Fruit fly (Drosophila melanogaster) whole organism, embryonic: ENCODE measurements around the gene nAChRalpha6.

ENCODE experiments used
- ATbp ChIP-seq: fragments of 200-800 bp; sonication (Bioruptor generic); optimal IDR thresholded peaks from 2 replicates; lab custom pipeline; 2017; ENCODE audit warnings: missing biosample characterization, mild to moderate bottlenecking, missing genetic modification characterization, missing genetic modification reagents
- BtbVII ChIP-seq: fragments of 200-800 bp; sonication (Bioruptor generic); optimal IDR thresholded peaks from 3 replicates; lab custom pipeline; 2017; ENCODE audit warnings: missing biosample characterization, mild to moderate bottlenecking, missing genetic modification characterization
- CG10366 ChIP-seq: fragments of 200-800 bp; sonication (Bioruptor generic); IDR thresholded peaks from 2 replicates; pipeline ENCODE4 v1.3.6; 2022; ENCODE audit warnings: missing biosample characterization, missing genetic modification characterization
- CG11247 ChIP-seq: fragments of 200-800 bp; sonication (Bioruptor generic); IDR thresholded peaks from 2 replicates; pipeline ENCODE4 v1.3.6; 2022; ENCODE audit warnings: missing biosample characterization, missing genetic modification characterization
- CG11456 ChIP-seq: fragments of 200-800 bp; sonication (Bioruptor generic); IDR thresholded peaks from 3 replicates; pipeline ENCODE4 v1.3.6; 2022; ENCODE audit warnings: missing biosample characterization, missing genetic modification characterization
- CG1233 ChIP-seq: fragments of 200-800 bp; sonication (Bioruptor generic); optimal IDR thresholded peaks from 4 replicates; lab custom pipeline; 2018; ENCODE audit warnings: missing biosample characterization, mild to moderate bottlenecking, missing genetic modification characterization
- CG12659 ChIP-seq: fragments of 200-800 bp; sonication (Bioruptor generic); optimal IDR thresholded peaks from 3 replicates; lab custom pipeline; 2017; ENCODE audit warnings: mild to moderate bottlenecking, missing biosample characterization, missing genetic modification reagents, missing genetic modification characterization
- CG13424 ChIP-seq: fragments of 200-800 bp; sonication (Bioruptor generic); optimal IDR thresholded peaks from 2 replicates; lab custom pipeline; 2019; ENCODE audit warnings: missing biosample characterization, mild to moderate bottlenecking, missing genetic modification characterization, moderate library complexity
- CG16779 ChIP-seq: fragments of 200-800 bp; sonication (Bioruptor generic); IDR thresholded peaks from 2 replicates; pipeline ENCODE4 v1.3.6; 2022; ENCODE audit warnings: missing biosample characterization, missing genetic modification characterization
- CG17186 ChIP-seq: fragments of 200-800 bp; sonication (Bioruptor generic); optimal IDR thresholded peaks from 3 replicates; lab custom pipeline; 2017; ENCODE audit warnings: missing biosample characterization, missing genetic modification reagents, missing genetic modification characterization
- CG17359 ChIP-seq: fragments of 200-800 bp; sonication (Bioruptor generic); optimal IDR thresholded peaks from 3 replicates; lab custom pipeline; 2018; ENCODE audit warnings: missing biosample characterization, mild to moderate bottlenecking, missing genetic modification characterization, moderate library complexity
- CG18262 ChIP-seq: fragments of 200-800 bp; optimal IDR thresholded peaks from 3 replicates; lab custom pipeline; 2019; ENCODE audit warnings: missing biosample characterization, mild to moderate bottlenecking, missing genetic modification characterization, moderate library complexity
- CG2116 ChIP-seq: fragments of 200-800 bp; sonication (Bioruptor generic); optimal IDR thresholded peaks from 3 replicates; lab custom pipeline; 2018; ENCODE audit warnings: missing biosample characterization, mild to moderate bottlenecking, missing genetic modification characterization
- CG2712 ChIP-seq: fragments of 200-800 bp; optimal IDR thresholded peaks from 3 replicates; lab custom pipeline; 2019; ENCODE audit warnings: missing biosample characterization, mild to moderate bottlenecking, missing genetic modification characterization, moderate library complexity
- CG2875 ChIP-seq: fragments of 200-800 bp; sonication (Bioruptor generic); optimal IDR thresholded peaks from 2 replicates; lab custom pipeline; 2017; ENCODE audit warnings: missing biosample characterization, mild to moderate bottlenecking, missing genetic modification characterization, missing genetic modification reagents
- CG3407 ChIP-seq: fragments of 200-800 bp; sonication (Bioruptor generic); optimal IDR thresholded peaks from 2 replicates; lab custom pipeline; 2018; ENCODE audit warnings: missing biosample characterization, mild to moderate bottlenecking, missing genetic modification characterization
- CG3847 ChIP-seq: fragments of 200-800 bp; sonication (Bioruptor generic); IDR thresholded peaks from 2 replicates; pipeline ENCODE4 v1.3.6; 2022; ENCODE audit warnings: missing biosample characterization, missing genetic modification characterization
- CG6175 ChIP-seq: fragments of 200-800 bp; sonication (Bioruptor generic); IDR thresholded peaks from 3 replicates; pipeline ENCODE4 v1.3.6; 2022; ENCODE audit warnings: missing biosample characterization, missing genetic modification characterization
- CG7372 ChIP-seq: fragments of 200-800 bp; sonication (Bioruptor generic); IDR thresholded peaks from 2 replicates; pipeline ENCODE4 v1.3.6; 2022; ENCODE audit warnings: missing biosample characterization, missing genetic modification characterization
- CHES-1-like ChIP-seq: fragments of 200-800 bp; sonication (Bioruptor generic); optimal IDR thresholded peaks from 2 replicates; lab custom pipeline; 2016; ENCODE audit warnings: missing biosample characterization, missing genetic modification characterization
- CoRest ChIP-seq: fragments of 200-800 bp; sonication (Bioruptor generic); optimal IDR thresholded peaks from 3 replicates; lab custom pipeline; 2018; ENCODE audit warnings: missing biosample characterization, mild to moderate bottlenecking, missing genetic modification characterization, moderate library complexity
- E2f1 ChIP-seq: fragments of 200-800 bp; sonication (Bioruptor generic); IDR thresholded peaks from 2 replicates; pipeline ENCODE4 v1.3.6; 2022; ENCODE audit warnings: missing biosample characterization, missing genetic modification characterization
- Eip74EF ChIP-seq, 2 experiments: fragments of 200-800 bp in 1 of 2; fragments of >200 bp in 1 of 2; sonication (Bioruptor generic) in 1 of 2; optimal IDR thresholded peaks; 2 replicates each; lab custom pipeline; 2017 to 2019; ENCODE audit warnings: missing biosample characterization in 2 of 2, missing genetic modification characterization in 2 of 2, mild to moderate bottlenecking in 1 of 2, moderate library complexity in 1 of 2
- Ets97D ChIP-seq: fragments of 200-800 bp; sonication (Bioruptor generic); optimal IDR thresholded peaks from 3 replicates; lab custom pipeline; 2016; ENCODE audit warnings: missing biosample characterization, missing genetic modification characterization
- HLH54F ChIP-seq: fragments of 200-800 bp; sonication (Bioruptor generic); optimal IDR thresholded peaks from 3 replicates; lab custom pipeline; 2016; ENCODE audit warnings: missing biosample characterization, missing genetic modification characterization
- Hey ChIP-seq: fragments of 200-800 bp; sonication (Bioruptor generic); optimal IDR thresholded peaks from 3 replicates; lab custom pipeline; 2018; ENCODE audit warnings: missing biosample characterization, mild to moderate bottlenecking, missing genetic modification characterization
- Mad ChIP-seq: fragments of 200-800 bp; sonication (Bioruptor generic); optimal IDR thresholded peaks from 2 replicates; lab custom pipeline; 2016; ENCODE audit warnings: missing biosample characterization, missing genetic modification characterization
- NfI ChIP-seq: fragments of 200-800 bp; sonication (Bioruptor generic); optimal IDR thresholded peaks from 3 replicates; lab custom pipeline; 2018; ENCODE audit warnings: missing biosample characterization, mild to moderate bottlenecking, missing genetic modification characterization, moderate library complexity
- bowl ChIP-seq: fragments of 200-800 bp; sonication (Bioruptor generic); IDR thresholded peaks from 2 replicates; pipeline ENCODE4 v1.3.6; 2022; ENCODE audit warnings: missing biosample characterization, missing genetic modification characterization
- chm ChIP-seq: fragments of 200-800 bp; sonication (Bioruptor generic); IDR thresholded peaks from 2 replicates; pipeline ENCODE4 v1.3.6; 2022; ENCODE audit warnings: missing biosample characterization, missing genetic modification characterization
- ems ChIP-seq: fragments of 200-800 bp; sonication (Bioruptor generic); optimal IDR thresholded peaks from 3 replicates; lab custom pipeline; 2016; ENCODE audit warnings: missing biosample characterization, missing genetic modification characterization
- gem ChIP-seq: fragments of 200-800 bp; sonication (Bioruptor generic); optimal IDR thresholded peaks from 2 replicates; lab custom pipeline; 2019; ENCODE audit warnings: missing biosample characterization, mild to moderate bottlenecking, missing genetic modification characterization, moderate library complexity
- grau ChIP-seq: fragments of 200-800 bp; optimal IDR thresholded peaks from 3 replicates; lab custom pipeline; 2019; ENCODE audit warnings: missing biosample characterization, mild to moderate bottlenecking, missing genetic modification characterization, moderate library complexity
- hth ChIP-seq: fragments of >200 bp; optimal IDR thresholded peaks from 2 replicates; lab custom pipeline; 2017; ENCODE audit warnings: inconsistent platforms
- klu ChIP-seq: fragments of 200-800 bp; sonication (Bioruptor generic); IDR thresholded peaks from 2 replicates; pipeline ENCODE4 v1.3.6; 2022; ENCODE audit warnings: missing biosample characterization, missing genetic modification characterization
- maf-S ChIP-seq: fragments of 200-800 bp; sonication (Bioruptor generic); optimal IDR thresholded peaks from 2 replicates; lab custom pipeline; 2016; ENCODE audit warnings: missing biosample characterization, missing genetic modification characterization
- mam ChIP-seq: fragments of 200-800 bp; sonication (Bioruptor generic); optimal IDR thresholded peaks from 3 replicates; lab custom pipeline; 2016; ENCODE audit warnings: missing biosample characterization, missing genetic modification characterization
- pzg ChIP-seq: fragments of 200-800 bp; sonication (Bioruptor generic); optimal IDR thresholded peaks from 3 replicates; lab custom pipeline; 2018; ENCODE audit warnings: missing biosample characterization, mild to moderate bottlenecking, missing genetic modification characterization, moderate library complexity
- repo ChIP-seq: fragments of 200-800 bp; sonication (Bioruptor generic); optimal IDR thresholded peaks from 2 replicates; lab custom pipeline; 2016; ENCODE audit warnings: missing biosample characterization, missing genetic modification characterization
- row ChIP-seq: fragments of 200-800 bp; sonication (Bioruptor generic); IDR thresholded peaks from 3 replicates; pipeline ENCODE4 v1.3.6; 2022; ENCODE audit warnings: missing biosample characterization, missing genetic modification characterization
- run ChIP-seq: fragments of 200-800 bp; sonication (Bioruptor generic); optimal IDR thresholded peaks from 3 replicates; lab custom pipeline; 2018; ENCODE audit warnings: missing biosample characterization, mild to moderate bottlenecking, missing genetic modification characterization
- scrt ChIP-seq: fragments of 200-800 bp; sonication (Bioruptor generic); optimal IDR thresholded peaks from 2 replicates; lab custom pipeline; 2018; ENCODE audit warnings: missing biosample characterization, mild to moderate bottlenecking, missing genetic modification characterization, moderate library complexity
- sens-2 ChIP-seq: fragments of 200-800 bp; sonication (Bioruptor generic); IDR thresholded peaks from 2 replicates; pipeline ENCODE4 v1.3.6; 2022; ENCODE audit warnings: missing biosample characterization, missing genetic modification characterization
- slbo ChIP-seq: fragments of 200-800 bp; sonication (Bioruptor generic); IDR thresholded peaks from 2 replicates; pipeline ENCODE4 v1.3.6; 2022; ENCODE audit warnings: missing biosample characterization, missing genetic modification characterization
- tap ChIP-seq: fragments of 200-800 bp; optimal IDR thresholded peaks from 3 replicates; lab custom pipeline; 2019; ENCODE audit warnings: missing biosample characterization, mild to moderate bottlenecking, missing genetic modification characterization, moderate library complexity
- tin ChIP-seq: fragments of 200-800 bp; sonication (Bioruptor generic); optimal IDR thresholded peaks from 3 replicates; lab custom pipeline; 2016; ENCODE audit warnings: missing biosample characterization, missing genetic modification characterization
- ttk ChIP-seq: fragments of 200-800 bp; sonication (Bioruptor generic); IDR thresholded peaks from 2 replicates; pipeline ENCODE4 v2.1.2; 2022; ENCODE audit warnings: missing biosample characterization, missing genetic modification characterization
- tx ChIP-seq: fragments of 200-800 bp; sonication (Bioruptor generic); optimal IDR thresholded peaks from 2 replicates; lab custom pipeline; 2016; ENCODE audit warnings: missing biosample characterization, missing genetic modification characterization
- zfh2 ChIP-seq: fragments of 200-800 bp; sonication (Bioruptor generic); optimal IDR thresholded peaks from 2 replicates; lab custom pipeline; 2016; ENCODE audit warnings: missing biosample characterization, missing genetic modification characterization

nAChRalpha6 gene

DNA sequence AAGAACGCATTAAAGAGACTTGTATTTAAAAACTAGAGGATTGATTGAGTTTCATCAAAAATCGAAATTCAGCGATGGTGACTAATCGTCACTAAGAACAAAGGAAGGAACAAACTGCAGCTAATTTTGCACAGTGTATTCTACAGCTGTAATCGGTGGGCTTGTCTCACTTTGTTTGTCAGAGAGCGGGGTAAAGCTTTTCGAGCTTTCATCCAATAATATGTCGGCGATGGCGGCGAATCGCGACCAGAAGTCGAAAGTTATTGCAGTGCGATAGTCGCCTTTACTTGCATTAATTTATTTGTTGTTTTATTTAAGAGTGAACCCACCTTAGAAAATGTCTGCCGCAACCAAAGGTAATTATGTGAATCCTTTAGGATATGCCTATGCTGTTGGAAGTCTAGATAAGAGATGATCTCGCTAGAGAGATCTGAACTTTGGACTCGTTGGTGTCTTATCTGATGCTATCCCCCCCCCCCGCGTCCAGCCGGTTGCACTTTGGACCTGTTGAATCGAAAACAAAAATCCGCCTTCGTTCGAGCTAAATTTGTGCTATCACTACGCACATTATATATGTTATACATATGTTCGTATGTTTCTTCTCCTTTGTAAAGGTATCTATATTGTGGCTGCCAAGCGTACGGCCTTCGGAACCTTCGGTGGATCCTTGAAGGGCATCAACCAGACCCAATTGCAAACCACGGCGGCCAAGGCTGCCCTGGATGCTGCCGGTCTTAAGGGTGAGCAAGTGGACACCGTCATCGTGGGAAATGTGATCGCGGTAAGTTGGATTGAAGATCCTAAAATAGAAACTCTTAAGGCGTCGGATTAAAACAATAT is 29.2 kb upstream of the nAChRalpha6 start, which contains the start of gene yip2 (continued):
- TF ChIP-seq klu (no peak), Hey (tag; lab: Kevin White, UChicago) (no peak), tin (peak; percentile 36), tap (tag; lab: Kevin White, UChicago) (peak; percentile 48), CG11247 (peak; percentile 40), run (tag; lab: Kevin White, UChicago) (peak; percentile 21), CG11456 (GFP tag; lab: Robert Waterston, UW) (peak; percentile 63; the same call in 2 of the 3 replicates), maf-S (GFP tag; lab: Kevin White, UChicago) (peak; percentile 42), mam (GFP tag; lab: Kevin White, UChicago) (peak; percentile 52), Mad (GFP tag; lab: Kevin White, UChicago) (peak; percentile 17), CG13424 (tag; lab: Kevin White, UChicago) (peak; percentile 73), grau (tag; lab: Kevin White, UChicago) (peak; percentile 70), sens-2 (GFP tag; lab: Robert Waterston, UW) (peak; percentile 45; the same call in 1 of the 2 replicates), CG1233 (GFP tag; lab: Kevin White, UChicago) (no peak), CG10366 (GFP tag; lab: Robert Waterston, UW) (peak; percentile 65), CHES-1-like (peak; percentile 65), NfI (GFP tag; lab: Kevin White, UChicago) (peak; percentile 58), CG3407 (GFP tag; lab: Kevin White, UChicago) (peak; percentile 37), ems (GFP tag; lab: Kevin White, UChicago) (peak; percentile 17), pzg (GFP tag; lab: Kevin White, UChicago) (peak; percentile 11), zfh2 (GFP tag; lab: Kevin White, UChicago) (peak; percentile 67), Eip74EF (GFP tag; optimal IDR thresholded peaks at IDR 0.05; lab: Kevin White, UChicago) (peak in 1 of 2 experiments; percentile 65), bowl (no peak; the same call in 1 of the 2 replicates), E2f1 (GFP tag; lab: Robert Waterston, UW) (peak; percentile 17; the same call in 1 of the 2 replicates), CG2875 (GFP tag; lab: Kevin White, UChicago) (peak; percentile 26), tx (GFP tag; lab: Kevin White, UChicago) (peak; percentile 18), BtbVII (peak; percentile 71), gem (tag; lab: Kevin White, UChicago) (peak; percentile 76), CoRest (peak; percentile 42), CG6175 (GFP tag; lab: Robert Waterston, UW) (no peak), hth (lab: Kevin White, UChicago) (no peak), slbo (peak; percentile 75), CG17186 (GFP tag; lab: Kevin White, UChicago) (no peak), ttk (GFP tag; lab: Robert Waterston, UW) (peak; percentile 57), ATbp (GFP tag; lab: Kevin White, UChicago) (peak; percentile 44), scrt (peak; percentile 51), CG17359 (tag; lab: Kevin White, UChicago) (peak; percentile 62), CG2712 (peak; percentile 50), CG2116 (peak; percentile 21), CG3847 (GFP tag; lab: Robert Waterston, UW) (peak; percentile 42; the same call in 1 of the 2 replicates), Ets97D (GFP tag; lab: Kevin White, UChicago) (peak; percentile 15), CG18262 (tag; lab: Kevin White, UChicago) (peak; percentile 50), CG12659 (GFP tag; lab: Kevin White, UChicago) (peak; percentile 70), CG7372 (GFP tag; lab: Robert Waterston, UW) (0 out of 2 replicates have a peak, but pooled peaks have one; percentile 16), HLH54F (GFP tag; lab: Kevin White, UChicago) (peak; percentile 34), repo (GFP tag; lab: Kevin White, UChicago) (no peak), CG16779 (0 out of 2 replicates have a peak, but pooled peaks have one; percentile 12), chm (GFP tag; lab: Robert Waterston, UW) (peak; percentile 64; the same call in 1 of the 2 replicates), row (peak; percentile 84)
